Fruit fly (Drosophila melanogaster) whole organism, embryonic: ENCODE results near the gene CG42827.

Experiments
- CG10565 ChIP-seq: fragments of 200-800 bp; sonication (Bioruptor generic); optimal IDR thresholded peaks from 3 replicates; lab custom pipeline; 2016; ENCODE audit warnings: missing biosample characterization, mild to moderate bottlenecking, missing genetic modification characterization
- CG17186 ChIP-seq: fragments of 200-800 bp; sonication (Bioruptor generic); optimal IDR thresholded peaks from 3 replicates; lab custom pipeline; 2017; ENCODE audit warnings: missing biosample characterization, missing genetic modification reagents, missing genetic modification characterization
- CG2889 ChIP-seq: fragments of 200-800 bp; sonication (Bioruptor generic); IDR thresholded peaks from 3 replicates; pipeline ENCODE4 v1.3.6; 2022; ENCODE audit warnings: missing biosample characterization, missing genetic modification characterization
- CG31388 ChIP-seq: fragments of 200-800 bp; sonication (Bioruptor generic); optimal IDR thresholded peaks from 2 replicates; lab custom pipeline; 2016; ENCODE audit warnings: missing biosample characterization, missing genetic modification characterization
- CG3407 ChIP-seq: fragments of 200-800 bp; sonication (Bioruptor generic); optimal IDR thresholded peaks from 2 replicates; lab custom pipeline; 2018; ENCODE audit warnings: missing biosample characterization, mild to moderate bottlenecking, missing genetic modification characterization
- CG42726 ChIP-seq: fragments of 200-800 bp; sonication (Bioruptor generic); IDR thresholded peaks from 2 replicates; pipeline ENCODE4 v1.3.6; 2022; ENCODE audit warnings: missing biosample characterization, missing genetic modification characterization; ENCODE audit not compliant: partially characterized antibody
- CG9727 ChIP-seq: fragments of 200-800 bp; sonication (Bioruptor generic); optimal IDR thresholded peaks from 3 replicates; lab custom pipeline; 2017; ENCODE audit warnings: missing biosample characterization, mild to moderate bottlenecking, missing genetic modification characterization
- Doc3 ChIP-seq: fragments of 200-800 bp; sonication (Bioruptor generic); IDR thresholded peaks from 3 replicates; pipeline ENCODE4 v1.3.6; 2022; ENCODE audit warnings: missing biosample characterization, missing genetic modification characterization; ENCODE audit not compliant: partially characterized antibody
- Nf-YB ChIP-seq: fragments of 200-800 bp; sonication (Bioruptor generic); optimal IDR thresholded peaks from 3 replicates; lab custom pipeline; 2019; ENCODE audit warnings: missing biosample characterization, mild to moderate bottlenecking, missing genetic modification characterization, moderate library complexity
- Scr ChIP-seq: fragments of 200-800 bp; sonication (Bioruptor generic); IDR thresholded peaks from 2 replicates; pipeline ENCODE4 v1.3.6; 2022; ENCODE audit warnings: missing biosample characterization, missing genetic modification characterization; ENCODE audit not compliant: partially characterized antibody
- fu2 ChIP-seq: fragments of 200-800 bp; sonication (Bioruptor generic); optimal IDR thresholded peaks from 2 replicates; lab custom pipeline; 2016; ENCODE audit warnings: missing biosample characterization, missing genetic modification characterization
- maf-S ChIP-seq: fragments of 200-800 bp; sonication (Bioruptor generic); optimal IDR thresholded peaks from 2 replicates; lab custom pipeline; 2016; ENCODE audit warnings: missing biosample characterization, missing genetic modification characterization

DNA sequence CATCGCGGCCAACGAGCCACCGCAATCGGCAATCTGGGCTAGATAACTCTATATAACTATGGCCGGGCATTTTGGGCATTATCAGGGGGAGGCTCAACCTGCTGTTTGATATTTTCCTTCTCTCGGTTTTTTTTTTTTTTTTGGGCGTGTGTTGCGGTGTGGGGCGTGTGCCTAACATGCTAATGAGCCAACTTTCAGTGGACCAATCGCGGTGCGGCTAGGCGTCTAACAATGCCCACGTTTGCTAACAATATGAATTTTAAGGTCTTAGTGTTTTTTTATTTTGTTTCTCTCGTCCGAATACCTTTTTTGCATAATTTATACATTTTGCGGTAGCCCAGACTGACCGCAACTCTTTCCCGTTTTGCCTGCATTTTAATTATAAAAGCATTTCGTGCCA lies 49.2 kb downstream of the CG42827 start:
- TF ChIP-seq Scr (GFP tag; lab: Robert Waterston, UW) = no peak
- TF ChIP-seq CG31388 (GFP tag; lab: Kevin White, UChicago) = no peak
- TF ChIP-seq Doc3 = no peak
- TF ChIP-seq Nf-YB (GFP tag; lab: Kevin White, UChicago) = peak; percentile 58
- no peak for TF ChIP-seq CG17186
- no peak for TF ChIP-seq maf-S
- no peak for TF ChIP-seq CG3407 (GFP tag; lab: Kevin White, UChicago)
- TF ChIP-seq fu2 = no peak
- no peak for TF ChIP-seq CG2889 (GFP tag; lab: Robert Waterston, UW)
- no peak for TF ChIP-seq CG9727
- TF ChIP-seq CG42726 (GFP tag; lab: Robert Waterston, UW) = no peak
- no peak for TF ChIP-seq CG10565 (GFP tag; lab: Kevin White, UChicago)
